Fruit fly (Drosophila melanogaster) ovary, adult (tissue): ENCODE measurements around the gene nolo.

Source experiments
- CG17801 ChIP-seq: fragments of 200-800 bp; optimal IDR thresholded peaks from 2 replicates; lab custom pipeline; 2019; ENCODE audit warnings: missing biosample characterization, mild to moderate bottlenecking, missing genetic modification characterization, moderate library complexity; ENCODE audit not compliant: partially characterized antibody

The nolo gene

dm6 chr2L:21756696-21757095, 72.8 kb downstream of the nolo start:
- no peak for TF ChIP-seq CG17801

dm6 chr2L:21757264-21758066, 73.6 kb downstream of the nolo start, which contains the start of the genes step and CG1416:
step (minus strand) TSS chr2L:21757466.
CG1416 (plus strand) TSS chr2L:21758010.
- no peak for TF ChIP-seq CG17801

- no peak for TF ChIP-seq CG17801
These were observed 74.1 kb downstream of the nolo start for dm6 chr2L:21758067-21758398.

- TF ChIP-seq CG17801, result no peak
These were observed 81.0 kb downstream of the nolo start for dm6 chr2L:21764934-21765333.

dm6 chr2L:21769461-21769860, 85.6 kb downstream of the nolo start:
- no peak for TF ChIP-seq CG17801
